Fruit fly (Drosophila melanogaster): ENCODE data around the gene CG31097.

- TF ChIP-seq pad (GFP tag; optimal IDR thresholded peaks at IDR 0.05) (no peak), bab1 (GFP tag; optimal IDR thresholded peaks at IDR 0.05) (no peak), CG7101 (tag; optimal IDR thresholded peaks at IDR 0.05) (no peak), Mnt (GFP tag; optimal IDR thresholded peaks at IDR 0.05) (no peak), Clk (GFP tag; optimal IDR thresholded peaks at IDR 0.05) (no peak), cnc (optimal IDR thresholded peaks at IDR 0.05) (no peak), Hr96 (GFP tag; optimal IDR thresholded peaks at IDR 0.05) (no peak), kay (GFP tag; ENCODE audit: borderline replicate concordance) (no peak), ovo (GFP tag; optimal IDR thresholded peaks at IDR 0.05) (no peak), Crg-1 (GFP tag; optimal IDR thresholded peaks at IDR 0.05) (no peak), CG7045 (GFP tag; optimal IDR thresholded peaks at IDR 0.05) (no peak), tj (GFP tag; optimal IDR thresholded peaks at IDR 0.05) (no peak), CG33017 (tag; optimal IDR thresholded peaks at IDR 0.05) (peak; percentile 43), CG11617 (GFP tag; optimal IDR thresholded peaks at IDR 0.05) (peak; percentile 13)
These were observed 31.5 kb upstream of the CG31097 start, which contains the start of gene CHKov1 for dm6 chr3R:25329079-25329478.
